Fruit fly (Drosophila melanogaster) whole organism, prepupa: ENCODE data around the gene CG11349.

Experiments
- CG9139 ChIP-seq: fragments of 200-800 bp; sonication (Bioruptor generic); optimal IDR thresholded peaks from 3 replicates; lab custom pipeline; 2017; ENCODE audit warnings: missing biosample characterization, mild to moderate bottlenecking, missing genetic modification characterization
- Eip93F ChIP-seq: fragments of 200-800 bp; sonication (Bioruptor generic); optimal IDR thresholded peaks from 2 replicates; lab custom pipeline; 2016; ENCODE audit warnings: missing biosample characterization, mild to moderate bottlenecking, missing genetic modification characterization
- Gug ChIP-seq: fragments of 200-800 bp; sonication (Bioruptor generic); IDR thresholded peaks from 2 replicates; pipeline ENCODE4 v1.3.6; 2022; ENCODE audit warnings: missing biosample characterization, missing genetic modification characterization
- Hr38 ChIP-seq: sonication (Bioruptor generic); optimal IDR thresholded peaks from 2 replicates; lab custom pipeline; 2016; ENCODE audit warnings: missing biosample characterization, missing genetic modification characterization
- Lpt ChIP-seq: fragments of 200-800 bp; sonication (Bioruptor generic); optimal IDR thresholded peaks from 3 replicates; lab custom pipeline; 2016; ENCODE audit warnings: missing biosample characterization, missing genetic modification characterization
- OdsH ChIP-seq: fragments of 200-800 bp; sonication (Bioruptor generic); optimal IDR thresholded peaks from 3 replicates; lab custom pipeline; 2016; ENCODE audit warnings: missing biosample characterization, missing genetic modification characterization
- Sox15 ChIP-seq: fragments of 200-800 bp; sonication (Bioruptor generic); optimal IDR thresholded peaks from 3 replicates; lab custom pipeline; 2016; ENCODE audit warnings: missing biosample characterization, missing genetic modification characterization
- achi ChIP-seq: fragments of 200-800 bp; sonication (Bioruptor generic); optimal IDR thresholded peaks from 3 replicates; lab custom pipeline; 2016; ENCODE audit warnings: missing biosample characterization, missing genetic modification characterization
- acj6 ChIP-seq: fragments of 200-800 bp; sonication (Bioruptor generic); optimal IDR thresholded peaks from 3 replicates; lab custom pipeline; 2016; ENCODE audit warnings: missing biosample characterization, missing genetic modification characterization
- dsx ChIP-seq: fragments of 200-800 bp; optimal IDR thresholded peaks from 3 replicates; lab custom pipeline; 2019; ENCODE audit warnings: missing biosample characterization, mild to moderate bottlenecking, missing genetic modification characterization, moderate library complexity; ENCODE audit not compliant: poor library complexity, severe bottlenecking

DNA sequence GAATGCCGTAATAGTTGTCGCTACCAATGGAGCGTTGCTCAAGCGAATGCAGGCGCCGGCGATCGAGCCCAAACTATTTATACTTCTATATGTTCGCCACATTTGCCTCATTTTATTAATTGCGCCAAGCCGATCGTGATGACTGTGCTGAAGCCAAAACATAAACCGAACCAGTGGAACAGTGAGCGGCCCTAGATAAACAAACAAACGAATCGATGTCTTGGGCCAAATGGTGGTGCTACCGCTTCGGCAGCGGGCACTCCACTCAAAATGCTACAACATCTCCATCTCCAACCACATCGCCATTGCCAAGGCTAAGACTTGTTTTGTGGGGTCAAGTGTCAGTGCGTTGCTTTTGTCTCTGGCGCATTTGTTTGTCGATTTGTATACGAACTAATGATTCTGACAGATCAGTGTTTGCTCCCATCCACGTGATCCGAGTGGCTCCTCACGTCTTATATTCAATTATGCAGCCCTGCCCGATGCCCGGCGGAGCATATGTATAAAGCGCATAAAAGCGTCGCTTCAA lies 9.0 kb upstream of the CG11349 start, which contains the start of gene CG15024:
- no peak for TF ChIP-seq CG9139 (GFP tag; lab: Kevin White, UChicago)
- no peak for TF ChIP-seq Lpt (GFP tag; lab: Kevin White, UChicago)
- no peak for TF ChIP-seq achi (GFP tag; lab: Kevin White, UChicago)
- TF ChIP-seq acj6 (GFP tag; lab: Kevin White, UChicago): no peak
- TF ChIP-seq OdsH (GFP tag; lab: Kevin White, UChicago): no peak
- TF ChIP-seq Eip93F (GFP tag; lab: Kevin White, UChicago): no peak
- no peak for TF ChIP-seq Sox15 (GFP tag; lab: Kevin White, UChicago)
- no peak for TF ChIP-seq Hr38 (GFP tag; lab: Kevin White, UChicago)
- TF ChIP-seq dsx (GFP tag; lab: Kevin White, UChicago): no peak
- no peak for TF ChIP-seq Gug
